Worm (Caenorhabditis elegans) whole organism, L4 larva: Measurements from ENCODE around the gene prx-10.

Experiments used
- F10B5.3 ChIP-seq: sonication (generic microtip); optimal IDR thresholded peaks from 2 replicates; lab custom pipeline; 2016; ENCODE audit warnings: mild to moderate bottlenecking, missing genetic modification characterization, missing compliant biosample characterization
- F26F4.8 ChIP-seq: fragments of 200-800 bp; sonication (Bioruptor generic); conservative IDR thresholded peaks from 2 replicates; pipeline ENCODE4 v1.3.6; 2022; ENCODE audit warnings: missing genetic modification characterization, missing compliant biosample characterization
- T20F7.1 ChIP-seq: fragments of 200-800 bp; sonication (Bioruptor generic); optimal IDR thresholded peaks from 2 replicates; lab custom pipeline; 2018; ENCODE audit warnings: mild to moderate bottlenecking, missing genetic modification characterization, missing compliant biosample characterization
- Y105C5A.15 ChIP-seq: fragments of 200-800 bp; sonication (Bioruptor generic); IDR thresholded peaks from 2 replicates; pipeline ENCODE4 v1.3.6; 2022; ENCODE audit warnings: missing genetic modification characterization, missing compliant biosample characterization
- Y48G9A.11 ChIP-seq: fragments of 200-800 bp; sonication (Bioruptor generic); IDR thresholded peaks from 2 replicates; pipeline ENCODE4 v1.3.6; 2022; ENCODE audit warnings: missing genetic modification reagents, missing genetic modification characterization, missing compliant biosample characterization
- Y75B8A.6 ChIP-seq: fragments of 200-800 bp; sonication (Bioruptor generic); IDR thresholded peaks from 2 replicates; pipeline ENCODE4 v1.3.6; 2022; ENCODE audit warnings: missing genetic modification reagents, missing genetic modification characterization, missing compliant biosample characterization
- ZK546.5 ChIP-seq, 2 experiments: sonication (generic microtip); optimal IDR thresholded peaks; 2 replicates each; lab custom pipeline; 2017; ENCODE audit warnings: missing biosample characterization in 2 of 2, missing genetic modification characterization in 2 of 2
- ama-1 ChIP-seq: fragments of 150-350 bp; optimal IDR thresholded peaks from 2 replicates; lab custom pipeline; 2014; ENCODE audit warnings: inconsistent platforms, mixed read lengths
- ceh-28 ChIP-seq: fragments of 150-350 bp; optimal IDR thresholded peaks from 2 replicates; lab custom pipeline; 2014; ENCODE audit warnings: missing biosample characterization, missing genetic modification reagents, missing genetic modification characterization
- ceh-82 ChIP-seq: sonication (generic microtip); optimal IDR thresholded peaks from 2 replicates; lab custom pipeline; 2017; ENCODE audit warnings: missing biosample characterization, missing genetic modification characterization
- daf-12 ChIP-seq: fragments of 150-350 bp; optimal IDR thresholded peaks from 2 replicates; lab custom pipeline; 2014; ENCODE audit warnings: missing biosample characterization, missing genetic modification reagents, missing genetic modification characterization
- dmd-6 ChIP-seq: fragments of 200-800 bp; sonication (Bioruptor generic); IDR thresholded peaks from 2 replicates; pipeline ENCODE4 v1.3.6; 2022; ENCODE audit warnings: missing genetic modification reagents, missing genetic modification characterization, missing compliant biosample characterization
- fkh-10 ChIP-seq: fragments of 150-350 bp; optimal IDR thresholded peaks from 2 replicates; lab custom pipeline; 2014; ENCODE audit warnings: missing biosample characterization, missing genetic modification reagents, missing genetic modification characterization
- hlh-11 ChIP-seq: fragments of 200-800 bp; sonication (Bioruptor generic); optimal IDR thresholded peaks from 2 replicates; lab custom pipeline; 2018; ENCODE audit warnings: mild to moderate bottlenecking, missing genetic modification characterization, missing compliant biosample characterization
- hlh-30 ChIP-seq: sonication (generic microtip); optimal IDR thresholded peaks from 2 replicates; lab custom pipeline; 2017; ENCODE audit warnings: antibody characterized with exemption, mild to moderate bottlenecking, missing genetic modification characterization, missing compliant biosample characterization; ENCODE audit not compliant: insufficient read depth
- hmg-1.1 ChIP-seq: fragments of 200-800 bp; sonication (Bioruptor generic); IDR thresholded peaks from 2 replicates; pipeline ENCODE4 v1.3.6; 2022; ENCODE audit warnings: missing genetic modification reagents, missing genetic modification characterization, missing compliant biosample characterization
- jun-1 ChIP-seq: fragments of 150-350 bp; optimal IDR thresholded peaks from 2 replicates; lab custom pipeline; 2014; ENCODE audit warnings: missing biosample characterization, missing genetic modification reagents, missing genetic modification characterization
- lim-7 ChIP-seq: fragments of 200-800 bp; sonication (Bioruptor generic); IDR thresholded peaks from 2 replicates; pipeline ENCODE4 v1.3.6; 2022; ENCODE audit warnings: missing genetic modification characterization, missing compliant biosample characterization
- lin-13 ChIP-seq: fragments of 150-350 bp; optimal IDR thresholded peaks from 2 replicates; lab custom pipeline; 2014; ENCODE audit warnings: missing biosample characterization, missing genetic modification reagents, missing genetic modification characterization
- lin-39 ChIP-seq: fragments of 150-350 bp; optimal IDR thresholded peaks from 2 replicates; lab custom pipeline; 2014; ENCODE audit warnings: missing biosample characterization, missing genetic modification reagents, missing genetic modification characterization
- lsy-2 ChIP-seq, 2 experiments: fragments of 150-350 bp in 1 of 2; sonication (generic microtip) in 1 of 2; optimal IDR thresholded peaks; 2 replicates each; lab custom pipeline; 2014 to 2017; ENCODE audit warnings: missing biosample characterization in 2 of 2, missing genetic modification characterization in 2 of 2
- mep-1 ChIP-seq: fragments of 150-350 bp; sonication (generic microtip); optimal IDR thresholded peaks from 3 replicates; lab custom pipeline; 2014; ENCODE audit warnings: missing biosample characterization, missing genetic modification characterization
- nhr-102 ChIP-seq: sonication (generic microtip); optimal IDR thresholded peaks from 2 replicates; lab custom pipeline; 2016; ENCODE audit warnings: mild to moderate bottlenecking, missing genetic modification characterization, moderate library complexity, missing compliant biosample characterization
- nhr-11 ChIP-seq: fragments of 150-350 bp; optimal IDR thresholded peaks from 2 replicates; lab custom pipeline; 2014; ENCODE audit warnings: missing biosample characterization, missing genetic modification characterization
- nhr-111 ChIP-seq: fragments of 200-800 bp; sonication (Bioruptor generic); optimal IDR thresholded peaks from 2 replicates; lab custom pipeline; 2018; ENCODE audit warnings: mild to moderate bottlenecking, missing genetic modification characterization, missing compliant biosample characterization
- nhr-237 ChIP-seq: sonication (generic microtip); optimal IDR thresholded peaks from 2 replicates; lab custom pipeline; 2017; ENCODE audit warnings: missing biosample characterization, missing genetic modification characterization
- nhr-25 ChIP-seq: sonication (generic microtip); optimal IDR thresholded peaks from 2 replicates; lab custom pipeline; 2017; ENCODE audit warnings: missing genetic modification characterization, mild to moderate bottlenecking, missing compliant biosample characterization, antibody characterized with exemption, moderate library complexity, borderline replicate concordance; ENCODE audit not compliant: insufficient read depth
- nhr-42 ChIP-seq: fragments of 200-800 bp; sonication (Bioruptor generic); IDR thresholded peaks from 2 replicates; pipeline ENCODE4 v1.3.6; 2022; ENCODE audit warnings: missing genetic modification characterization, missing compliant biosample characterization
- pha-4 ChIP-seq, 2 experiments: fragments of 150-350 bp in 1 of 2; fragments of 200-800 bp in 1 of 2; sonication (Bioruptor generic) in 1 of 2; IDR thresholded peaks in 1 of 2; optimal IDR thresholded peaks in 1 of 2; 2 replicates each; pipeline versions ENCODE4 v1.3.6 to Lab custom; 2014 to 2022; ENCODE audit warnings: missing genetic modification characterization in 2 of 2, missing genetic modification reagents in 2 of 2, missing biosample characterization in 1 of 2, missing compliant biosample characterization in 1 of 2
- php-3 ChIP-seq: fragments of 200-800 bp; sonication (Bioruptor generic); IDR thresholded peaks from 2 replicates; pipeline ENCODE4 v1.3.6; 2022; ENCODE audit warnings: missing genetic modification reagents, missing genetic modification characterization, missing compliant biosample characterization
- rbr-2 ChIP-seq: sonication (generic microtip); optimal IDR thresholded peaks from 2 replicates; lab custom pipeline; 2016; ENCODE audit warnings: missing genotype, missing genetic modification characterization, missing compliant biosample characterization
- snpc-1.2 ChIP-seq: fragments of 200-800 bp; sonication (Bioruptor generic); IDR thresholded peaks from 2 replicates; pipeline ENCODE4 v1.3.6; 2022; ENCODE audit warnings: missing genetic modification reagents, missing genetic modification characterization, missing compliant biosample characterization
- spr-1 ChIP-seq: sonication (generic microtip); optimal IDR thresholded peaks from 2 replicates; lab custom pipeline; 2016; ENCODE audit warnings: mild to moderate bottlenecking, missing genetic modification characterization, missing compliant biosample characterization
- spr-3 ChIP-seq: fragments of 200-800 bp; sonication (Bioruptor generic); optimal IDR thresholded peaks from 2 replicates; lab custom pipeline; 2018; ENCODE audit warnings: mild to moderate bottlenecking, missing genetic modification characterization, missing compliant biosample characterization
- tag-97 ChIP-seq: fragments of 200-800 bp; sonication (Bioruptor generic); IDR thresholded peaks from 2 replicates; pipeline ENCODE4 v1.3.6; 2022; ENCODE audit warnings: missing genetic modification characterization, missing compliant biosample characterization
- tra-1 ChIP-seq: fragments of 200-800 bp; sonication (Bioruptor generic); IDR thresholded peaks from 2 replicates; pipeline ENCODE4 v1.3.6; 2022; ENCODE audit warnings: missing genetic modification reagents, missing genetic modification characterization, missing compliant biosample characterization
- unc-62 ChIP-seq, 3 experiments: fragments of 150-350 bp in 1 of 3; sonication (generic microtip); optimal IDR thresholded peaks in 2 of 3; peaks in 1 of 3; 1 replicate in 1 of 3; 2 replicates in 2 of 3; lab custom pipeline; 2014 to 2017; ENCODE audit warnings: missing biosample characterization in 3 of 3, missing genetic modification characterization in 3 of 3, missing genetic modification reagents in 3 of 3, missing genotype in 1 of 3
- zag-1 ChIP-seq: fragments of 150-350 bp; optimal IDR thresholded peaks from 2 replicates; lab custom pipeline; 2014; ENCODE audit warnings: missing biosample characterization, missing genetic modification characterization
- zfp-2 ChIP-seq: sonication (generic microtip); optimal IDR thresholded peaks from 2 replicates; lab custom pipeline; 2016; ENCODE audit warnings: mild to moderate bottlenecking, missing genetic modification characterization, missing compliant biosample characterization
- zip-11 ChIP-seq: fragments of 200-800 bp; sonication (Bioruptor generic); IDR thresholded peaks from 2 replicates; pipeline ENCODE4 v1.3.6; 2022; ENCODE audit warnings: missing genetic modification characterization, missing compliant biosample characterization
- ztf-11 ChIP-seq: fragments of 150-350 bp; optimal IDR thresholded peaks from 2 replicates; lab custom pipeline; 2014; ENCODE audit warnings: missing biosample characterization, missing genetic modification characterization
- ztf-7 ChIP-seq: fragments of 150-350 bp; optimal IDR thresholded peaks from 2 replicates; lab custom pipeline; 2014; ENCODE audit warnings: missing biosample characterization, missing genetic modification characterization

Gene prx-10

ce11 chrIII:5274715-5275355 lies 38.6 kb downstream of the prx-10 start, which contains the start of the genes daf-41 and toc-1 (continued):
- peak; percentile 10 for TF ChIP-seq hlh-30
- TF ChIP-seq zag-1, result no peak
- TF ChIP-seq nhr-11, result no peak
- no peak for TF ChIP-seq Y48G9A.11 (GFP tag; lab: Robert Waterston, UW)
- no peak for TF ChIP-seq daf-12 (tag; lab: Kevin White, UChicago)
- no peak for TF ChIP-seq tag-97 (GFP tag; lab: Robert Waterston, UW)
- TF ChIP-seq nhr-111 (GFP tag; lab: Kevin White, UChicago), result no peak
- TF ChIP-seq pha-4 (GFP tag; IDR thresholded peaks at IDR 0.05; lab: Robert Waterston, UW), result no peak
- peak; percentile 75 for TF ChIP-seq pha-4 (tag; optimal IDR thresholded peaks at IDR 0.05; lab: Kevin White, UChicago)
- TF ChIP-seq zfp-2 (tag; lab: Kevin White, UChicago), result no peak
- TF ChIP-seq ZK546.5 (tag; optimal IDR thresholded peaks at IDR 0.05; lab: Kevin White, UChicago), result no peak
- peak in 1 of 2 experiments; percentile 77 for TF ChIP-seq lsy-2 (tag; optimal IDR thresholded peaks at IDR 0.05; lab: Kevin White, UChicago)
- peak; percentile 25 for TF ChIP-seq rbr-2
- no peak for TF ChIP-seq lin-13 (GFP tag; lab: Kevin White, UChicago)
- no peak for TF ChIP-seq jun-1 (tag; lab: Kevin White, UChicago)
- TF ChIP-seq nhr-25 (tag; lab: Kevin White, UChicago), result no peak
- no peak for TF ChIP-seq nhr-237 (tag; lab: Kevin White, UChicago)
- TF ChIP-seq fkh-10 (GFP tag; lab: Kevin White, UChicago), result no peak
- TF ChIP-seq, all 104 proteins: peak for 11

- TF ChIP-seq Y48G9A.11 (GFP tag; lab: Robert Waterston, UW), result 0 out of 2 replicates have a peak, but pooled peaks have one; percentile 7
- no peak for TF ChIP-seq hlh-11 (tag; lab: Kevin White, UChicago)
- TF ChIP-seq ama-1 (lab: Kevin White, UChicago), result peak; percentile 50
- 0 out of 2 replicates have a peak, but pooled peaks have one; percentile 12 for TF ChIP-seq Y105C5A.15
- TF ChIP-seq nhr-111 (GFP tag; lab: Kevin White, UChicago), result peak; percentile 31
- peak in 1 of 2 experiments; percentile 24 for TF ChIP-seq unc-62 (GFP tag; optimal IDR thresholded peaks at IDR 0.05 in 1 of 2; lab: Kevin White, UChicago)
- TF ChIP-seq unc-62 (tag; optimal IDR thresholded peaks at IDR 0.05; lab: Kevin White, UChicago), result no peak
- TF ChIP-seq zip-11 (GFP tag; lab: Robert Waterston, UW), result no peak
- TF ChIP-seq lin-39 (tag; lab: Kevin White, UChicago), result no peak
- TF ChIP-seq nhr-42 (GFP tag; lab: Robert Waterston, UW), result peak; percentile 50; the same call in 1 of the 2 replicates
- 0 out of 2 replicates have a peak, but pooled peaks have one; percentile 56 for TF ChIP-seq F26F4.8 (GFP tag; lab: Robert Waterston, UW)
- TF ChIP-seq nhr-102 (tag; lab: Kevin White, UChicago), result peak; percentile 13
- TF ChIP-seq, all 104 proteins: peak for 8
Measured at ce11 chrIII:5277740-5278139, 41.5 kb downstream of the prx-10 start, which contains the start of gene clk-1. clk-1 (plus strand) TSS chrIII:5277894.

ce11 chrIII:5280228-5280627 lies 44.0 kb downstream of the prx-10 start:
- TF ChIP-seq lsy-2 (tag; optimal IDR thresholded peaks at IDR 0.05; lab: Kevin White, UChicago) (peak in 1 of 2 experiments; percentile 64), spr-3 (GFP tag; lab: Kevin White, UChicago) (no peak), F26F4.8 (GFP tag; lab: Robert Waterston, UW) (no peak), spr-1 (tag; lab: Kevin White, UChicago) (no peak), ztf-7 (tag; lab: Kevin White, UChicago) (no peak), hmg-1.1 (GFP tag; lab: Robert Waterston, UW) (0 out of 2 replicates have a peak, but pooled peaks have one; percentile 9), tra-1 (0 out of 2 replicates have a peak, but pooled peaks have one; percentile 29), php-3 (GFP tag; lab: Robert Waterston, UW) (no peak), mep-1 (peak; percentile 12), rbr-2 (peak; percentile 11), lim-7 (GFP tag; lab: Robert Waterston, UW) (no peak), ceh-82 (tag; lab: Kevin White, UChicago) (no peak), snpc-1.2 (GFP tag; lab: Robert Waterston, UW) (no peak), fkh-10 (GFP tag; lab: Kevin White, UChicago) (no peak), Y75B8A.6 (no peak), F10B5.3 (tag; lab: Kevin White, UChicago) (no peak), Y105C5A.15 (no peak), dmd-6 (GFP tag; lab: Robert Waterston, UW) (no peak), ztf-11 (tag; lab: Kevin White, UChicago) (no peak), T20F7.1 (GFP tag; lab: Kevin White, UChicago) (no peak), ceh-28 (no peak)
- TF ChIP-seq, all 104 proteins: peak for 5
